Fruit fly (Drosophila melanogaster) whole organism, pupa: Measurements from ENCODE around the gene eIF4E5.

Source experiments
- CG14655 ChIP-seq: fragments of 200-800 bp; sonication (Bioruptor generic); optimal IDR thresholded peaks from 3 replicates; lab custom pipeline; 2017; ENCODE audit warnings: mild to moderate bottlenecking, missing biosample characterization, missing genetic modification reagents, missing genetic modification characterization
- CG8159 ChIP-seq: fragments of 200-800 bp; sonication (Bioruptor generic); optimal IDR thresholded peaks from 3 replicates; lab custom pipeline; 2018; ENCODE audit warnings: missing biosample characterization, mild to moderate bottlenecking, missing genetic modification characterization, moderate library complexity
- EcR ChIP-seq: fragments of 200-800 bp; sonication (Bioruptor generic); optimal IDR thresholded peaks from 3 replicates; lab custom pipeline; 2019; ENCODE audit warnings: missing biosample characterization, missing genetic modification characterization, mild to moderate bottlenecking, moderate library complexity, missing genetic modification reagents
- fd96Ca ChIP-seq: fragments of 200-800 bp; sonication (Bioruptor generic); IDR thresholded peaks from 3 replicates; pipeline ENCODE4 v1.3.6; 2022; ENCODE audit warnings: missing biosample characterization, missing genetic modification characterization

DNA sequence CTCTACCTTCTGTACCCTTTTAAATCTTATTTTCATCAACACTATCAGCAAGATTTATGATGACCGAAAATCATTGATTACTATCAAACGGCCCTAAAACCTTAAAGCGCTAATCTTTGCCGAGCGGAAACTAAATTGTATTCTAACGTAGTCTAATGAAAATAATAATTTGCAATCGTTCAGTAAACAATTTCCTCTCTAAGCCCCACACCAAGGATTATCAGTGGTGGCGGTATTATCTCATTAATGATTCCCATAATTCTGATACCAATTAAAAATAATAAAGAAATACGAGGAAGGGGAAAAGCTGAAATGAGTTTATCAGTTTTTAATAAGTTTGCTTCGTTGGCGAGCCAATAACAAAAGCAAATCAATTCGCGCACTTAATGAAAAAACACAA is 49.3 kb downstream of the eIF4E5 start:
- TF ChIP-seq EcR (no peak), CG8159 (no peak), CG14655 (GFP tag; lab: Kevin White, UChicago) (no peak), fd96Ca (GFP tag; lab: Robert Waterston, UW) (no peak)
